Worm (Caenorhabditis elegans) whole organism, L4 larva: ENCODE data around the gene prx-2.

Source experiments
- D1046.2 ChIP-seq: fragments of 200-800 bp; sonication (Bioruptor generic); IDR thresholded peaks from 2 replicates; pipeline ENCODE4 v1.3.6; 2022; ENCODE audit warnings: missing genetic modification characterization, missing compliant biosample characterization
- F10B5.3 ChIP-seq: sonication (generic microtip); optimal IDR thresholded peaks from 2 replicates; lab custom pipeline; 2016; ENCODE audit warnings: mild to moderate bottlenecking, missing genetic modification characterization, missing compliant biosample characterization
- F26F4.8 ChIP-seq: fragments of 200-800 bp; sonication (Bioruptor generic); conservative IDR thresholded peaks from 2 replicates; pipeline ENCODE4 v1.3.6; 2022; ENCODE audit warnings: missing genetic modification characterization, missing compliant biosample characterization
- F37D6.2 ChIP-seq: sonication (generic microtip); optimal IDR thresholded peaks from 2 replicates; lab custom pipeline; 2016; ENCODE audit warnings: mild to moderate bottlenecking, missing genetic modification characterization, missing compliant biosample characterization
- F49E8.2 ChIP-seq: sonication (generic microtip); optimal IDR thresholded peaks from 2 replicates; lab custom pipeline; 2016; ENCODE audit warnings: missing compliant biosample characterization, mild to moderate bottlenecking, missing genetic modification characterization, borderline replicate concordance
- R02D3.7 ChIP-seq: fragments of 150-350 bp; sonication (generic microtip); optimal IDR thresholded peaks from 3 replicates; lab custom pipeline; 2014; ENCODE audit warnings: missing biosample characterization, missing genetic modification characterization
- Y105C5A.15 ChIP-seq: fragments of 200-800 bp; sonication (Bioruptor generic); IDR thresholded peaks from 2 replicates; pipeline ENCODE4 v1.3.6; 2022; ENCODE audit warnings: missing genetic modification characterization, missing compliant biosample characterization
- Y5F2A.4 ChIP-seq: fragments of 200-800 bp; sonication (Bioruptor generic); optimal IDR thresholded peaks from 2 replicates; lab custom pipeline; 2018; ENCODE audit warnings: mild to moderate bottlenecking, missing genetic modification characterization, missing compliant biosample characterization
- Y75B8A.6 ChIP-seq: fragments of 200-800 bp; sonication (Bioruptor generic); IDR thresholded peaks from 2 replicates; pipeline ENCODE4 v1.3.6; 2022; ENCODE audit warnings: missing genetic modification reagents, missing genetic modification characterization, missing compliant biosample characterization
- ZK337.2 ChIP-seq: fragments of 200-800 bp; sonication (Bioruptor generic); IDR thresholded peaks from 2 replicates; pipeline ENCODE4 v1.3.6; 2022; ENCODE audit warnings: missing genetic modification reagents, missing genetic modification characterization, missing compliant biosample characterization
- aha-1 ChIP-seq: fragments of 150-350 bp; peaks from one replicate; lab custom pipeline; 2014; ENCODE audit warnings: missing biosample characterization, missing genetic modification characterization
- aly-2 ChIP-seq: sonication (generic microtip); optimal IDR thresholded peaks from 2 replicates; lab custom pipeline; 2018; ENCODE audit warnings: missing biosample characterization, missing genetic modification characterization
- ceh-20 ChIP-seq: fragments of 200-800 bp; sonication (Bioruptor generic); IDR thresholded peaks from 2 replicates; pipeline ENCODE4 v1.3.6; 2022; ENCODE audit warnings: missing genetic modification reagents, missing genetic modification characterization, missing compliant biosample characterization
- cey-2 ChIP-seq: sonication (generic microtip); optimal IDR thresholded peaks from 3 replicates; lab custom pipeline; 2017; ENCODE audit warnings: missing genetic modification characterization, mild to moderate bottlenecking, missing compliant biosample characterization, antibody characterized with exemption, borderline replicate concordance; ENCODE audit not compliant: insufficient read depth
- daf-16 ChIP-seq, 3 experiments: sonication (generic microtip); optimal IDR thresholded peaks; 2 replicates each; lab custom pipeline; 2016 to 2017; ENCODE audit warnings: missing genetic modification characterization in 3 of 3, missing genetic modification reagents in 3 of 3, mild to moderate bottlenecking in 2 of 3, missing compliant biosample characterization in 2 of 3, missing biosample characterization in 1 of 3, moderate library complexity in 1 of 3
- dmd-6 ChIP-seq: fragments of 200-800 bp; sonication (Bioruptor generic); IDR thresholded peaks from 2 replicates; pipeline ENCODE4 v1.3.6; 2022; ENCODE audit warnings: missing genetic modification reagents, missing genetic modification characterization, missing compliant biosample characterization
- dmd-9 ChIP-seq: fragments of 200-800 bp; sonication (Bioruptor generic); IDR thresholded peaks from 2 replicates; pipeline ENCODE4 v1.3.6; 2022; ENCODE audit warnings: missing genetic modification reagents, missing genetic modification characterization, missing compliant biosample characterization
- dve-1 ChIP-seq: sonication (generic microtip); optimal IDR thresholded peaks from 2 replicates; lab custom pipeline; 2017; ENCODE audit warnings: antibody characterized with exemption, mild to moderate bottlenecking, missing genetic modification characterization, missing compliant biosample characterization; ENCODE audit not compliant: insufficient read depth
- egl-27 ChIP-seq: sonication (generic microtip); optimal IDR thresholded peaks from 3 replicates; lab custom pipeline; 2017; ENCODE audit warnings: missing biosample characterization, missing genetic modification reagents, missing genetic modification characterization
- fos-1 ChIP-seq: fragments of 150-350 bp; optimal IDR thresholded peaks from 2 replicates; lab custom pipeline; 2014; ENCODE audit warnings: missing biosample characterization, missing genetic modification characterization
- hif-1 ChIP-seq, 2 experiments: sonication (generic microtip); optimal IDR thresholded peaks; 2 replicates each; lab custom pipeline; 2016 to 2017; ENCODE audit warnings: missing compliant biosample characterization in 2 of 2, missing genetic modification characterization in 2 of 2, missing genetic modification reagents in 2 of 2, missing genotype in 2 of 2, mild to moderate bottlenecking in 1 of 2
- hmg-1.1 ChIP-seq: fragments of 200-800 bp; sonication (Bioruptor generic); IDR thresholded peaks from 2 replicates; pipeline ENCODE4 v1.3.6; 2022; ENCODE audit warnings: missing genetic modification reagents, missing genetic modification characterization, missing compliant biosample characterization
- lim-7 ChIP-seq: fragments of 200-800 bp; sonication (Bioruptor generic); IDR thresholded peaks from 2 replicates; pipeline ENCODE4 v1.3.6; 2022; ENCODE audit warnings: missing genetic modification characterization, missing compliant biosample characterization
- lin-38 ChIP-seq: fragments of 200-800 bp; sonication (Bioruptor generic); IDR thresholded peaks from 2 replicates; pipeline ENCODE4 v1.3.6; 2022; ENCODE audit warnings: missing genetic modification reagents, missing genetic modification characterization, missing compliant biosample characterization
- madf-9 ChIP-seq: fragments of 200-800 bp; sonication (Bioruptor generic); conservative IDR thresholded peaks from 2 replicates; pipeline ENCODE4 v1.3.6; 2022; ENCODE audit warnings: missing genetic modification reagents, missing genetic modification characterization, missing compliant biosample characterization
- mdt-29 ChIP-seq: fragments of 200-800 bp; sonication (Bioruptor generic); IDR thresholded peaks from 2 replicates; pipeline ENCODE4 v1.3.6; 2022; ENCODE audit warnings: missing genetic modification reagents, missing genetic modification characterization, missing compliant biosample characterization
- mep-1 ChIP-seq: fragments of 150-350 bp; sonication (generic microtip); optimal IDR thresholded peaks from 3 replicates; lab custom pipeline; 2014; ENCODE audit warnings: missing biosample characterization, missing genetic modification characterization
- mxl-2 ChIP-seq: fragments of 200-800 bp; sonication (Bioruptor generic); conservative IDR thresholded peaks from 2 replicates; pipeline ENCODE4 v1.3.6; 2022; ENCODE audit warnings: missing genetic modification reagents, missing genetic modification characterization, missing compliant biosample characterization
- mxl-3 ChIP-seq: fragments of 200-800 bp; sonication (Bioruptor generic); optimal IDR thresholded peaks from 2 replicates; lab custom pipeline; 2018; ENCODE audit warnings: mild to moderate bottlenecking, missing genetic modification characterization, missing compliant biosample characterization
- nhr-11 ChIP-seq: fragments of 150-350 bp; optimal IDR thresholded peaks from 2 replicates; lab custom pipeline; 2014; ENCODE audit warnings: missing biosample characterization, missing genetic modification characterization
- nhr-111 ChIP-seq: fragments of 200-800 bp; sonication (Bioruptor generic); optimal IDR thresholded peaks from 2 replicates; lab custom pipeline; 2018; ENCODE audit warnings: mild to moderate bottlenecking, missing genetic modification characterization, missing compliant biosample characterization
- nhr-237 ChIP-seq: sonication (generic microtip); optimal IDR thresholded peaks from 2 replicates; lab custom pipeline; 2017; ENCODE audit warnings: missing biosample characterization, missing genetic modification characterization
- nhr-28 ChIP-seq: fragments of 150-350 bp; optimal IDR thresholded peaks from 2 replicates; lab custom pipeline; 2014; ENCODE audit warnings: missing biosample characterization, missing genetic modification characterization
- nhr-42 ChIP-seq: fragments of 200-800 bp; sonication (Bioruptor generic); IDR thresholded peaks from 2 replicates; pipeline ENCODE4 v1.3.6; 2022; ENCODE audit warnings: missing genetic modification characterization, missing compliant biosample characterization
- pqm-1 ChIP-seq: sonication (generic microtip); optimal IDR thresholded peaks from 2 replicates; lab custom pipeline; 2017; ENCODE audit warnings: missing biosample characterization, missing genetic modification characterization
- rbr-2 ChIP-seq: sonication (generic microtip); optimal IDR thresholded peaks from 2 replicates; lab custom pipeline; 2016; ENCODE audit warnings: missing genotype, missing genetic modification characterization, missing compliant biosample characterization
- saeg-2 ChIP-seq: fragments of 200-800 bp; sonication (Bioruptor generic); IDR thresholded peaks from 2 replicates; pipeline ENCODE4 v1.3.6; 2022; ENCODE audit warnings: missing genetic modification reagents, missing genetic modification characterization, missing compliant biosample characterization
- set-16 ChIP-seq: fragments of 200-800 bp; sonication (Bioruptor generic); IDR thresholded peaks from 2 replicates; pipeline ENCODE4 v1.3.6; 2022; ENCODE audit warnings: missing genetic modification reagents, missing genetic modification characterization, missing compliant biosample characterization
- snpc-1.2 ChIP-seq: fragments of 200-800 bp; sonication (Bioruptor generic); IDR thresholded peaks from 2 replicates; pipeline ENCODE4 v1.3.6; 2022; ENCODE audit warnings: missing genetic modification reagents, missing genetic modification characterization, missing compliant biosample characterization
- snpc-4 ChIP-seq: fragments of 150-350 bp; optimal IDR thresholded peaks from 2 replicates; lab custom pipeline; 2014; ENCODE audit warnings: missing biosample characterization, missing genetic modification characterization
- spr-3 ChIP-seq: fragments of 200-800 bp; sonication (Bioruptor generic); optimal IDR thresholded peaks from 2 replicates; lab custom pipeline; 2018; ENCODE audit warnings: mild to moderate bottlenecking, missing genetic modification characterization, missing compliant biosample characterization
- unc-130 ChIP-seq: sonication (generic microtip); optimal IDR thresholded peaks from 2 replicates; lab custom pipeline; 2016; ENCODE audit warnings: missing genetic modification reagents, missing genetic modification characterization, missing compliant biosample characterization
- unc-39 ChIP-seq: sonication (generic microtip); optimal IDR thresholded peaks from 2 replicates; lab custom pipeline; 2017; ENCODE audit warnings: missing biosample characterization, missing genetic modification characterization
- zag-1 ChIP-seq: fragments of 150-350 bp; optimal IDR thresholded peaks from 2 replicates; lab custom pipeline; 2014; ENCODE audit warnings: missing biosample characterization, missing genetic modification characterization
- zfp-2 ChIP-seq: sonication (generic microtip); optimal IDR thresholded peaks from 2 replicates; lab custom pipeline; 2016; ENCODE audit warnings: mild to moderate bottlenecking, missing genetic modification characterization, missing compliant biosample characterization
- zip-11 ChIP-seq: fragments of 200-800 bp; sonication (Bioruptor generic); IDR thresholded peaks from 2 replicates; pipeline ENCODE4 v1.3.6; 2022; ENCODE audit warnings: missing genetic modification characterization, missing compliant biosample characterization
- zip-2 ChIP-seq: fragments of 150-350 bp; optimal IDR thresholded peaks from 2 replicates; lab custom pipeline; 2014; ENCODE audit warnings: missing biosample characterization, missing genetic modification characterization
- ztf-11 ChIP-seq: fragments of 150-350 bp; optimal IDR thresholded peaks from 2 replicates; lab custom pipeline; 2014; ENCODE audit warnings: missing biosample characterization, missing genetic modification characterization
- ztf-7 ChIP-seq: fragments of 150-350 bp; optimal IDR thresholded peaks from 2 replicates; lab custom pipeline; 2014; ENCODE audit warnings: missing biosample characterization, missing genetic modification characterization

prx-2 gene

ce11 chrIV:11635437-11636408 is 8.2 kb upstream of the prx-2 start, which contains the start of gene mars-1 (continued):
- TF ChIP-seq lin-38 (GFP tag; lab: Robert Waterston, UW) (peak; percentile 96), set-16 (GFP tag; lab: Robert Waterston, UW) (no peak), zfp-2 (tag; lab: Kevin White, UChicago) (no peak), D1046.2 (no peak), dve-1 (tag; lab: Kevin White, UChicago) (peak; percentile 45), lim-7 (no peak), madf-9 (GFP tag; lab: Robert Waterston, UW) (no peak), mep-1 (tag; lab: Kevin White, UChicago) (peak; percentile 78), Y105C5A.15 (no peak), saeg-2 (GFP tag; lab: Robert Waterston, UW) (no peak), R02D3.7 (no peak), nhr-237 (no peak), mxl-3 (GFP tag; lab: Kevin White, UChicago) (peak; percentile 52), unc-130 (peak; percentile 50), snpc-1.2 (GFP tag; lab: Robert Waterston, UW) (no peak), hif-1 (tag; optimal IDR thresholded peaks at IDR 0.05; lab: Kevin White, UChicago) (peak in 1 of 2 experiments; percentile 74), dmd-9 (peak; percentile 36; the same call in 1 of the 2 replicates), rbr-2 (tag; lab: Kevin White, UChicago) (peak; percentile 62), F49E8.2 (tag; lab: Kevin White, UChicago) (no peak), daf-16 (GFP tag; optimal IDR thresholded peaks at IDR 0.05; lab: Kevin White, UChicago) (peak in 1 of 2 experiments; percentile 50), daf-16 (tag; optimal IDR thresholded peaks at IDR 0.05; lab: Kevin White, UChicago) (peak; percentile 55), zip-11 (GFP tag; lab: Robert Waterston, UW) (no peak), aha-1 (tag; lab: Kevin White, UChicago) (no peak), nhr-11 (tag; lab: Kevin White, UChicago) (peak; percentile 66), F37D6.2 (tag; lab: Kevin White, UChicago) (peak; percentile 33), mxl-2 (GFP tag; lab: Robert Waterston, UW) (no peak), nhr-111 (GFP tag; lab: Kevin White, UChicago) (no peak), Y5F2A.4 (GFP tag; lab: Kevin White, UChicago) (no peak), snpc-4 (tag; lab: Kevin White, UChicago) (no peak), ztf-7 (tag; lab: Kevin White, UChicago) (no peak), cey-2 (tag; lab: Kevin White, UChicago) (no peak), zip-2 (tag; lab: Kevin White, UChicago) (no peak), ZK337.2 (GFP tag; lab: Robert Waterston, UW) (no peak), fos-1 (no peak), aly-2 (tag; lab: Kevin White, UChicago) (no peak), spr-3 (GFP tag; lab: Kevin White, UChicago) (no peak), egl-27 (tag; lab: Kevin White, UChicago) (no peak), hmg-1.1 (GFP tag; lab: Robert Waterston, UW) (0 out of 2 replicates have a peak, but pooled peaks have one; percentile 14), nhr-42 (GFP tag; lab: Robert Waterston, UW) (no peak), F10B5.3 (tag; lab: Kevin White, UChicago) (no peak), ztf-11 (tag; lab: Kevin White, UChicago) (no peak), ceh-20 (GFP tag; lab: Robert Waterston, UW) (no peak), nhr-28 (tag; lab: Kevin White, UChicago) (peak; percentile 41), unc-39 (no peak), pqm-1 (tag; lab: Kevin White, UChicago) (no peak), F26F4.8 (no peak), zag-1 (tag; lab: Kevin White, UChicago) (no peak), Y75B8A.6 (GFP tag; lab: Robert Waterston, UW) (no peak), dmd-6 (0 out of 2 replicates have a peak, but pooled peaks have one; percentile 20), mdt-29 (GFP tag; lab: Robert Waterston, UW) (no peak)
